Worm (Caenorhabditis elegans): ENCODE results near the gene ZK829.9.

ce11 chrIV:12013120-12013519 lies 42.8 kb downstream of the ZK829.9 start, which contains the start of gene spe-17:
- TF ChIP-seq nhr-10 (tag; optimal IDR thresholded peaks at IDR 0.05): no peak
- TF ChIP-seq ZK546.5 (tag; optimal IDR thresholded peaks at IDR 0.05): no peak
- no peak for TF ChIP-seq lin-13 (GFP tag; optimal IDR thresholded peaks at IDR 0.05)
- no peak for TF ChIP-seq Y55F3AM.14 (GFP tag; optimal IDR thresholded peaks at IDR 0.05)
- no peak for TF ChIP-seq lin-39 (tag; optimal IDR thresholded peaks at IDR 0.05)
- no peak for TF ChIP-seq nhr-12 (tag; optimal IDR thresholded peaks at IDR 0.05)
- TF ChIP-seq ztf-11 (tag; optimal IDR thresholded peaks at IDR 0.05): no peak
- TF ChIP-seq skn-1 (tag; optimal IDR thresholded peaks at IDR 0.05): no peak
- no peak for TF ChIP-seq R02D3.7 (tag; optimal IDR thresholded peaks at IDR 0.05)

Data from whole organism, L2 larva.